Worm (Caenorhabditis elegans) whole organism, dauer: ENCODE measurements around the gene srw-77.

Experiments
- unc-62 ChIP-seq: sonication (generic microtip); optimal IDR thresholded peaks from 2 replicates; lab custom pipeline; 2017; ENCODE audit warnings: missing biosample characterization, missing genetic modification reagents, missing genetic modification characterization

The srw-77 gene

ce11 chrV:16648317-16649018 lies 5.0 kb upstream of the srw-77 start, which contains the start of gene W06G6.20:
Gene W06G6.20 (minus strand): TSS chrV:16648367.
- TF ChIP-seq unc-62: no peak

ce11 chrV:16647093-16647492 lies 3.6 kb upstream of the srw-77 start, which contains the start of gene W06G6.10:
Gene W06G6.10 (minus strand): TSS chrV:16647193.
- no peak for TF ChIP-seq unc-62

- TF ChIP-seq unc-62: no peak
Measured at ce11 chrV:16646372-16646771, 2.9 kb upstream of the srw-77 start, which contains the start of gene W06G6.9. Gene W06G6.9 (minus strand): TSS chrV:16646472.

- no peak for TF ChIP-seq unc-62
Measured at ce11 chrV:16645201-16645940, 1.9 kb upstream of the srw-77 start, which contains the start of gene W06G6.17. Gene W06G6.17 (minus strand): TSS chrV:16645251.

- TF ChIP-seq unc-62: no peak
Measured at ce11 chrV:16640366-16640765, 3.1 kb downstream of the srw-77 start.

ce11 chrV:16638204-16638603 lies 5.3 kb downstream of the srw-77 start, which contains the start of gene srw-76:
Gene srw-76 (minus strand): TSS chrV:16638304.
- no peak for TF ChIP-seq unc-62

ce11 chrV:16635911-16636310 lies 7.5 kb downstream of the srw-77 start, which contains the start of gene mltn-11:
Gene mltn-11 (plus strand): TSS chrV:16636186.
- TF ChIP-seq unc-62: no peak

ce11 chrV:16629600-16629999 lies 13.9 kb downstream of the srw-77 start, which contains the start of gene srd-21:
Gene srd-21 (plus strand): TSS chrV:16629900.
- no peak for TF ChIP-seq unc-62

ce11 chrV:16628991-16629390 lies 14.5 kb downstream of the srw-77 start, which contains the start of gene W06G6.2:
Gene W06G6.2 (plus strand): TSS chrV:16629291.
- TF ChIP-seq unc-62: no peak

ce11 chrV:16627962-16628361 lies 15.5 kb downstream of the srw-77 start, which contains the start of gene oac-53:
Gene oac-53 (minus strand): TSS chrV:16627970.
- TF ChIP-seq unc-62: no peak

ce11 chrV:16622754-16623261 lies 20.6 kb downstream of the srw-77 start, which contains the start of gene Y70C5A.2:
Gene Y70C5A.2 (minus strand): TSS chrV:16623211.
- TF ChIP-seq unc-62: no peak

- no peak for TF ChIP-seq unc-62
Measured at ce11 chrV:16621894-16622293, 21.6 kb downstream of the srw-77 start.

ce11 chrV:16620874-16621273 lies 22.6 kb downstream of the srw-77 start, which contains the start of gene Y70C5A.3:
Gene Y70C5A.3 (minus strand): TSS chrV:16620923.
- no peak for TF ChIP-seq unc-62

- TF ChIP-seq unc-62: no peak
Measured at ce11 chrV:16617462-16617861, 26.0 kb downstream of the srw-77 start, which contains the start of gene Y70C5A.4. Gene Y70C5A.4 (plus strand): TSS chrV:16617762.

- TF ChIP-seq unc-62: no peak
Measured at ce11 chrV:16610791-16611385, 32.6 kb downstream of the srw-77 start, which contains the start of gene srw-54. Gene srw-54 (plus strand): TSS chrV:16611335.

ce11 chrV:16610094-16610493 lies 33.4 kb downstream of the srw-77 start:
- TF ChIP-seq unc-62: no peak
